Worm (Caenorhabditis elegans): ENCODE measurements around the gene F07B10.4.

- TF ChIP-seq rnt-1 (tag; optimal IDR thresholded peaks at IDR 0.05) (no peak), ceh-22 (tag; optimal IDR thresholded peaks at IDR 0.05) (no peak), ets-4 (tag; optimal IDR thresholded peaks at IDR 0.05) (no peak), ama-1 (optimal IDR thresholded peaks at IDR 0.05) (no peak), ceh-30 (tag; optimal IDR thresholded peaks at IDR 0.05) (no peak), elt-2 (tag; optimal IDR thresholded peaks at IDR 0.05) (no peak), unc-55 (GFP tag; optimal IDR thresholded peaks at IDR 0.05) (no peak), fkh-10 (GFP tag; optimal IDR thresholded peaks at IDR 0.05) (no peak), hlh-30 (tag; optimal IDR thresholded peaks at IDR 0.05; ENCODE audit: insufficient read depth) (no peak), hlh-8 (tag; optimal IDR thresholded peaks at IDR 0.05) (no peak), gmeb-2 (tag; optimal IDR thresholded peaks at IDR 0.05) (no peak), fkh-6 (tag; optimal IDR thresholded peaks at IDR 0.05) (no peak), pqm-1 (tag; optimal IDR thresholded peaks at IDR 0.05) (no peak), hlh-15 (tag; optimal IDR thresholded peaks at IDR 0.05) (no peak)
Measured at ce11 chrV:11263025-11263424, at the start of gene F07B10.4.

Measured in whole organism, late embryonic.